Fruit fly (Drosophila melanogaster) whole organism, prepupa: ENCODE results near the gene Piezo.

ENCODE experiments used
- CG11902 ChIP-seq: fragments of 200-800 bp; sonication (Bioruptor generic); optimal IDR thresholded peaks from 3 replicates; lab custom pipeline; 2016; ENCODE audit warnings: missing biosample characterization, missing genetic modification characterization
- CG6808 ChIP-seq: fragments of 200-800 bp; sonication (Bioruptor generic); optimal IDR thresholded peaks from 3 replicates; lab custom pipeline; 2017; ENCODE audit warnings: missing biosample characterization, missing genetic modification characterization, mild to moderate bottlenecking, moderate library complexity, missing genetic modification reagents
- lz ChIP-seq: fragments of 200-800 bp; sonication (Bioruptor generic); optimal IDR thresholded peaks from 3 replicates; lab custom pipeline; 2016; ENCODE audit warnings: missing biosample characterization, missing genetic modification characterization

DNA sequence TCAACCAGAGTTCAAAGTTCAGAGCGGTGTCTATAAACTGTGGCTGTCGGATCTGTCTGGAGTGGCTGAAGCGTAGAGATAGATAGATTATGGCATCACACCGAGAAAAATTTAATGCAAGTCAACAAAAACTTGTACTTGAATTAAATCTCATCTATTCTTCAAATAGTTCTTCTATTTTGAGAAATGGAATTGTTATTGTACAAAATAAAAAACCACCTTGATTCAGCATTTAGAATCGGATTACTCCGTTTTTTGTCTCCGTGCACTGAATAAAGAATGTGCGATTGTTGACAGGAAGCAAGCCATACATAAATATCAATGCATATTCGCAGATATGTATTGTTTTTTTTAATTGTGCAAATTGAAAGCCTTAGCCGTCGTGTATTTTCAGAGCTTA, 66.8 kb downstream of the Piezo start:
- TF ChIP-seq CG11902 (GFP tag; lab: Kevin White, UChicago) (peak; percentile 58), lz (GFP tag; lab: Kevin White, UChicago) (peak; percentile 61), CG6808 (GFP tag; lab: Kevin White, UChicago) (peak; percentile 34)
